Worm (Caenorhabditis elegans) whole organism, L3 larva: ENCODE measurements around the gene aqp-11.
A peak's percentile ranks its signal among the peaks of the same experiment; 100 is the strongest.

ENCODE experiments used
- R02D3.7 ChIP-seq: fragments of 150-350 bp; optimal IDR thresholded peaks from 2 replicates; lab custom pipeline; 2014; ENCODE audit warnings: missing biosample characterization, missing genetic modification characterization
- ZK546.5 ChIP-seq: sonication (generic microtip); optimal IDR thresholded peaks from 2 replicates; lab custom pipeline; 2017; ENCODE audit warnings: missing biosample characterization, missing genetic modification characterization
- aly-2 ChIP-seq: fragments of 150-350 bp; optimal IDR thresholded peaks from 2 replicates; lab custom pipeline; 2014; ENCODE audit warnings: missing biosample characterization, missing genetic modification characterization
- ama-1 ChIP-seq: fragments of 150-350 bp; optimal IDR thresholded peaks from 2 replicates; lab custom pipeline; 2018
- ceh-16 ChIP-seq: sonication (generic microtip); optimal IDR thresholded peaks from 2 replicates; lab custom pipeline; 2017; ENCODE audit warnings: missing biosample characterization, missing genetic modification characterization
- ceh-28 ChIP-seq: fragments of 150-350 bp; optimal IDR thresholded peaks from 2 replicates; lab custom pipeline; 2014; ENCODE audit warnings: missing biosample characterization, missing genetic modification reagents, missing genetic modification characterization
- ceh-82 ChIP-seq: fragments of 150-350 bp; optimal IDR thresholded peaks from 2 replicates; lab custom pipeline; 2014; ENCODE audit warnings: missing biosample characterization, missing genetic modification characterization
- ceh-9 ChIP-seq: sonication (generic microtip); optimal IDR thresholded peaks from 2 replicates; lab custom pipeline; 2018; ENCODE audit warnings: missing biosample characterization, missing genetic modification characterization
- daf-12 ChIP-seq: fragments of 150-350 bp; optimal IDR thresholded peaks from 2 replicates; lab custom pipeline; 2014; ENCODE audit warnings: missing biosample characterization, missing genetic modification reagents, missing genetic modification characterization
- egl-27 ChIP-seq: sonication (generic microtip); optimal IDR thresholded peaks from 4 replicates; lab custom pipeline; 2017; ENCODE audit warnings: missing biosample characterization, missing genetic modification reagents, missing genetic modification characterization
- egl-5 ChIP-seq: fragments of 150-350 bp; optimal IDR thresholded peaks from 2 replicates; lab custom pipeline; 2017; ENCODE audit warnings: missing biosample characterization, missing genetic modification reagents, missing genetic modification characterization, inconsistent platforms
- elt-1 ChIP-seq: fragments of 150-350 bp; optimal IDR thresholded peaks from 2 replicates; lab custom pipeline; 2014; ENCODE audit warnings: missing biosample characterization, missing genetic modification characterization
- elt-2 ChIP-seq: sonication (generic microtip); optimal IDR thresholded peaks from 2 replicates; lab custom pipeline; 2016; ENCODE audit warnings: missing genetic modification reagents, mild to moderate bottlenecking, missing genetic modification characterization, missing compliant biosample characterization
- elt-3 ChIP-seq, 3 experiments: fragments of 150-350 bp in 1 of 3; sonication (generic microtip) in 2 of 3; optimal IDR thresholded peaks; 2 replicates in 2 of 3; 4 replicates in 1 of 3; lab custom pipeline; 2014 to 2017; ENCODE audit warnings: missing biosample characterization in 3 of 3, missing genetic modification characterization in 3 of 3
- eor-1 ChIP-seq, 2 experiments: fragments of 150-350 bp; optimal IDR thresholded peaks; 2 replicates each; lab custom pipeline; 2014 to 2018; ENCODE audit warnings: missing biosample characterization in 2 of 2, missing genetic modification characterization in 2 of 2
- fkh-10 ChIP-seq: sonication (generic microtip); optimal IDR thresholded peaks from 2 replicates; lab custom pipeline; 2017; ENCODE audit warnings: missing biosample characterization, missing genetic modification reagents, missing genetic modification characterization
- fkh-2 ChIP-seq: fragments of 150-350 bp; optimal IDR thresholded peaks from 2 replicates; lab custom pipeline; 2014; ENCODE audit warnings: missing biosample characterization, missing genetic modification reagents, missing genetic modification characterization
- fos-1 ChIP-seq: fragments of 150-350 bp; optimal IDR thresholded peaks from 2 replicates; lab custom pipeline; 2014; ENCODE audit warnings: missing biosample characterization, missing genetic modification characterization
- hmg-11 ChIP-seq: sonication (generic microtip); optimal IDR thresholded peaks from 2 replicates; lab custom pipeline; 2016; ENCODE audit warnings: missing genetic modification characterization, missing compliant biosample characterization
- jun-1 ChIP-seq: fragments of 150-350 bp; optimal IDR thresholded peaks from 2 replicates; lab custom pipeline; 2014; ENCODE audit warnings: missing biosample characterization, missing genetic modification reagents, missing genetic modification characterization
- lin-15B ChIP-seq: fragments of 150-350 bp; optimal IDR thresholded peaks from 2 replicates; lab custom pipeline; 2014; ENCODE audit warnings: missing biosample characterization, missing genetic modification characterization
- lin-39 ChIP-seq: fragments of 150-350 bp; optimal IDR thresholded peaks from 2 replicates; lab custom pipeline; 2018; ENCODE audit warnings: missing biosample characterization, missing genetic modification reagents, missing genetic modification characterization
- lsy-12 ChIP-seq: sonication (generic microtip); optimal IDR thresholded peaks from 2 replicates; lab custom pipeline; 2016; ENCODE audit warnings: mild to moderate bottlenecking, missing genetic modification characterization, missing compliant biosample characterization
- mdl-1 ChIP-seq: fragments of 150-350 bp; optimal IDR thresholded peaks from 2 replicates; lab custom pipeline; 2014; ENCODE audit warnings: missing biosample characterization, missing genetic modification characterization
- mml-1 ChIP-seq: fragments of 150-350 bp; sonication (generic microtip); optimal IDR thresholded peaks from 3 replicates; lab custom pipeline; 2014; ENCODE audit warnings: missing biosample characterization, missing genetic modification characterization
- nfya-1 ChIP-seq: sonication (generic microtip); optimal IDR thresholded peaks from 2 replicates; lab custom pipeline; 2017; ENCODE audit warnings: missing genetic modification characterization, mild to moderate bottlenecking, missing compliant biosample characterization, antibody characterized with exemption, moderate library complexity; ENCODE audit not compliant: insufficient read depth
- nhr-11 ChIP-seq: fragments of 150-350 bp; optimal IDR thresholded peaks from 2 replicates; lab custom pipeline; 2014; ENCODE audit warnings: missing biosample characterization, missing genetic modification characterization
- nhr-12 ChIP-seq: fragments of 150-350 bp; optimal IDR thresholded peaks from 2 replicates; lab custom pipeline; 2014; ENCODE audit warnings: missing biosample characterization, missing genetic modification characterization
- nhr-23 ChIP-seq: fragments of 150-350 bp; optimal IDR thresholded peaks from 2 replicates; lab custom pipeline; 2014; ENCODE audit warnings: missing biosample characterization, missing genetic modification reagents, missing genetic modification characterization
- nhr-237 ChIP-seq: fragments of 150-350 bp; optimal IDR thresholded peaks from 2 replicates; lab custom pipeline; 2014; ENCODE audit warnings: missing biosample characterization, missing genetic modification characterization
- nhr-25 ChIP-seq: sonication (generic microtip); optimal IDR thresholded peaks from 2 replicates; lab custom pipeline; 2017; ENCODE audit warnings: missing biosample characterization, missing genetic modification characterization
- nhr-28 ChIP-seq: fragments of 150-350 bp; optimal IDR thresholded peaks from 2 replicates; lab custom pipeline; 2014; ENCODE audit warnings: missing biosample characterization, missing genetic modification characterization
- nhr-43 ChIP-seq: sonication (generic microtip); optimal IDR thresholded peaks from 2 replicates; lab custom pipeline; 2016; ENCODE audit warnings: mild to moderate bottlenecking, missing genetic modification characterization, missing compliant biosample characterization; ENCODE audit not compliant: poor library complexity, severe bottlenecking
- nhr-67 ChIP-seq: fragments of 150-350 bp; optimal IDR thresholded peaks from 2 replicates; lab custom pipeline; 2014; ENCODE audit warnings: missing biosample characterization, missing genetic modification characterization
- nhr-76 ChIP-seq: fragments of 150-350 bp; sonication (generic microtip); optimal IDR thresholded peaks from 5 replicates; lab custom pipeline; 2014; ENCODE audit warnings: missing biosample characterization, missing genetic modification characterization
- nhr-77 ChIP-seq: fragments of 150-350 bp; optimal IDR thresholded peaks from 2 replicates; lab custom pipeline; 2014; ENCODE audit warnings: missing biosample characterization, missing genetic modification characterization
- pha-4 ChIP-seq: fragments of 150-350 bp; optimal IDR thresholded peaks from 2 replicates; lab custom pipeline; 2014; ENCODE audit warnings: missing biosample characterization, missing genetic modification reagents, missing genetic modification characterization
- pqm-1 ChIP-seq: fragments of 150-350 bp; optimal IDR thresholded peaks from 2 replicates; lab custom pipeline; 2017; ENCODE audit warnings: missing biosample characterization, missing genetic modification characterization, inconsistent platforms
- sea-2 ChIP-seq: fragments of 150-350 bp; sonication (generic microtip); optimal IDR thresholded peaks from 4 replicates; lab custom pipeline; 2014; ENCODE audit warnings: missing biosample characterization, missing genetic modification reagents, missing genetic modification characterization
- skn-1 ChIP-seq: fragments of 150-350 bp; optimal IDR thresholded peaks from 2 replicates; lab custom pipeline; 2014; ENCODE audit warnings: missing biosample characterization, missing genetic modification characterization
- snpc-4 ChIP-seq: fragments of 150-350 bp; optimal IDR thresholded peaks from 2 replicates; lab custom pipeline; 2014; ENCODE audit warnings: missing biosample characterization, missing genetic modification characterization
- tbx-2 ChIP-seq: sonication (generic microtip); optimal IDR thresholded peaks from 2 replicates; lab custom pipeline; 2016; ENCODE audit warnings: mild to moderate bottlenecking, missing genetic modification characterization, missing compliant biosample characterization
- unc-39 ChIP-seq: sonication (generic microtip); optimal IDR thresholded peaks from 4 replicates; lab custom pipeline; 2017; ENCODE audit warnings: missing biosample characterization, missing genetic modification characterization
- unc-62 ChIP-seq: fragments of 150-350 bp; sonication (generic microtip); optimal IDR thresholded peaks from 4 replicates; lab custom pipeline; 2014; ENCODE audit warnings: missing biosample characterization, missing genetic modification reagents, missing genetic modification characterization
- zag-1 ChIP-seq: fragments of 150-350 bp; optimal IDR thresholded peaks from 2 replicates; lab custom pipeline; 2014; ENCODE audit warnings: missing biosample characterization, missing genetic modification characterization
- ztf-11 ChIP-seq: fragments of 150-350 bp; optimal IDR thresholded peaks from 2 replicates; lab custom pipeline; 2014; ENCODE audit warnings: missing biosample characterization, missing genetic modification characterization
- ztf-4 ChIP-seq: fragments of 150-350 bp; optimal IDR thresholded peaks from 2 replicates; lab custom pipeline; 2014; ENCODE audit warnings: missing biosample characterization, missing genetic modification characterization

The aqp-11 gene

DNA sequence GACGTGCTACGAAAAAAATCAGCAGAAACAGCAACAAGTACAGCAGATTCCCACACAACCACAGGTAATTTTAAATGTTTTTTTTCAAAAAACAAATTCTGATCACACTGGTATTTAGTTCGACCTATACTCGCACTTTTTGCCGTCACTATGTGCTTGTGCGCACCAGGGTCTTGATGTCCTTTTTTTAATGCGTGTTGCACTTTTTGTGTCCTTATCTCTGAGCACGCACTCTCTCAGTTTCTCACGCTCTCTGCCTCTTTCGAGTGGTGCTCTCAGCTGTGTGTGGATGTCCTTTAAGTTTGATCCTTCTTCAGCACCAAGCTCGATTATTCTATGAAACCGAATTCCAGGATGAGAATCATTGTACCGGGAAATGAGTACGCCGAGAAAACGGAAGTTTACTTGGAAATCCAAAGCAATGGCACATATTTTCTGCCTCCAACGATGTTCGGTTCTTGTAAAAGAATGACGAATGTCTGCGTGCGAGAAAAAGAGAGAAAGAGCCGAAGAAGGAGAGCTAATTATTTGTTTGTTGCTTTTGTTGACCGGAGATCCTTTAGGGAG, 45.4 kb downstream of the aqp-11 start:
- no peak for TF ChIP-seq mdl-1
- TF ChIP-seq nhr-76 = no peak
- TF ChIP-seq unc-62 (GFP tag; lab: Kevin White, UChicago) = no peak
- TF ChIP-seq nhr-23 (tag; lab: Kevin White, UChicago) = no peak
- peak; percentile 26 for TF ChIP-seq pqm-1 (tag; lab: Kevin White, UChicago)
- TF ChIP-seq nhr-43 (tag; lab: Kevin White, UChicago) = no peak
- no peak for TF ChIP-seq R02D3.7
- TF ChIP-seq nfya-1 = peak; percentile 41
- TF ChIP-seq ceh-9 (tag; lab: Kevin White, UChicago) = no peak
- no peak for TF ChIP-seq eor-1 (tag; optimal IDR thresholded peaks at IDR 0.05; lab: Kevin White, UChicago)
- TF ChIP-seq nhr-11 (tag; lab: Kevin White, UChicago) = peak; percentile 77
- no peak for TF ChIP-seq daf-12 (tag; lab: Kevin White, UChicago)
- no peak for TF ChIP-seq nhr-25
- no peak for TF ChIP-seq nhr-12 (tag; lab: Kevin White, UChicago)
- no peak for TF ChIP-seq fkh-10 (GFP tag; lab: Kevin White, UChicago)
- TF ChIP-seq ZK546.5 = no peak
- peak; percentile 16 for TF ChIP-seq elt-2
- no peak for TF ChIP-seq tbx-2 (tag; lab: Kevin White, UChicago)
- TF ChIP-seq nhr-67 (tag; lab: Kevin White, UChicago) = no peak
- TF ChIP-seq ztf-4 = no peak
- TF ChIP-seq aly-2 (tag; lab: Kevin White, UChicago) = no peak
- TF ChIP-seq fos-1 (tag; lab: Kevin White, UChicago) = no peak
- TF ChIP-seq jun-1 (tag; lab: Kevin White, UChicago) = no peak
- no peak for TF ChIP-seq nhr-77
- no peak for TF ChIP-seq elt-3 (tag; optimal IDR thresholded peaks at IDR 0.05; lab: Kevin White, UChicago)
- no peak for TF ChIP-seq nhr-28 (tag; lab: Kevin White, UChicago)
- no peak for TF ChIP-seq ztf-11
- TF ChIP-seq zag-1 (tag; lab: Kevin White, UChicago) = no peak
- no peak for TF ChIP-seq unc-39 (tag; lab: Kevin White, UChicago)
- no peak for TF ChIP-seq mml-1 (tag; lab: Kevin White, UChicago)
- no peak for TF ChIP-seq sea-2 (GFP tag; lab: Kevin White, UChicago)
- TF ChIP-seq pha-4 (tag; lab: Kevin White, UChicago) = peak; percentile 11
- no peak for TF ChIP-seq skn-1 (tag; lab: Kevin White, UChicago)
- TF ChIP-seq hmg-11 (tag; lab: Kevin White, UChicago) = no peak
- no peak for TF ChIP-seq fkh-2
- no peak for TF ChIP-seq ceh-82 (tag; lab: Kevin White, UChicago)
- TF ChIP-seq elt-1 = no peak
- no peak for TF ChIP-seq lin-15B (tag; lab: Kevin White, UChicago)
- peak; percentile 8 for TF ChIP-seq lsy-12 (tag; lab: Kevin White, UChicago)
- TF ChIP-seq ama-1 (lab: Kevin White, UChicago) = no peak
- TF ChIP-seq ceh-28 (tag; lab: Kevin White, UChicago) = no peak
- no peak for TF ChIP-seq snpc-4 (tag; lab: Kevin White, UChicago)
- no peak for TF ChIP-seq ceh-16
- TF ChIP-seq nhr-237 (tag; lab: Kevin White, UChicago) = no peak
- peak; percentile 16 for TF ChIP-seq egl-5 (tag; lab: Kevin White, UChicago)
- no peak for TF ChIP-seq egl-27 (tag; lab: Kevin White, UChicago)
- TF ChIP-seq lin-39 (tag; lab: Kevin White, UChicago) = no peak
- TF ChIP-seq, all 47 proteins: peak for 7
